Worm (Caenorhabditis elegans) whole organism, L4 larva: ENCODE measurements around the gene patr-1.

Experiments
- R02D3.7 ChIP-seq: fragments of 150-350 bp; sonication (generic microtip); optimal IDR thresholded peaks from 3 replicates; lab custom pipeline; 2014; ENCODE audit warnings: missing biosample characterization, missing genetic modification characterization
- Y105C5A.15 ChIP-seq: fragments of 200-800 bp; sonication (Bioruptor generic); IDR thresholded peaks from 2 replicates; pipeline ENCODE4 v1.3.6; 2022; ENCODE audit warnings: missing genetic modification characterization, missing compliant biosample characterization
- Y75B8A.6 ChIP-seq: fragments of 200-800 bp; sonication (Bioruptor generic); IDR thresholded peaks from 2 replicates; pipeline ENCODE4 v1.3.6; 2022; ENCODE audit warnings: missing genetic modification reagents, missing genetic modification characterization, missing compliant biosample characterization
- ZK337.2 ChIP-seq: fragments of 200-800 bp; sonication (Bioruptor generic); IDR thresholded peaks from 2 replicates; pipeline ENCODE4 v1.3.6; 2022; ENCODE audit warnings: missing genetic modification reagents, missing genetic modification characterization, missing compliant biosample characterization
- aly-2 ChIP-seq: sonication (generic microtip); optimal IDR thresholded peaks from 2 replicates; lab custom pipeline; 2018; ENCODE audit warnings: missing biosample characterization, missing genetic modification characterization
- ama-1 ChIP-seq: fragments of 150-350 bp; optimal IDR thresholded peaks from 2 replicates; lab custom pipeline; 2014; ENCODE audit warnings: inconsistent platforms, mixed read lengths
- ceh-20 ChIP-seq: fragments of 200-800 bp; sonication (Bioruptor generic); IDR thresholded peaks from 2 replicates; pipeline ENCODE4 v1.3.6; 2022; ENCODE audit warnings: missing genetic modification reagents, missing genetic modification characterization, missing compliant biosample characterization
- ceh-28 ChIP-seq: fragments of 150-350 bp; optimal IDR thresholded peaks from 2 replicates; lab custom pipeline; 2014; ENCODE audit warnings: missing biosample characterization, missing genetic modification reagents, missing genetic modification characterization
- ceh-44 ChIP-seq: fragments of 200-800 bp; sonication (Bioruptor generic); IDR thresholded peaks from 2 replicates; pipeline ENCODE4 v1.3.6; 2022; ENCODE audit warnings: missing genetic modification reagents, missing genetic modification characterization, missing compliant biosample characterization
- ceh-62 ChIP-seq: sonication (generic microtip); optimal IDR thresholded peaks from 2 replicates; lab custom pipeline; 2017; ENCODE audit warnings: missing biosample characterization, missing genetic modification characterization
- ceh-82 ChIP-seq: sonication (generic microtip); optimal IDR thresholded peaks from 2 replicates; lab custom pipeline; 2017; ENCODE audit warnings: missing biosample characterization, missing genetic modification characterization
- daf-12 ChIP-seq: fragments of 150-350 bp; optimal IDR thresholded peaks from 2 replicates; lab custom pipeline; 2014; ENCODE audit warnings: missing biosample characterization, missing genetic modification reagents, missing genetic modification characterization
- daf-19 ChIP-seq: fragments of 200-800 bp; sonication (Bioruptor generic); conservative IDR thresholded peaks from 2 replicates; pipeline ENCODE4 v1.3.6; 2022; ENCODE audit warnings: missing genetic modification characterization, missing compliant biosample characterization
- dmd-8 ChIP-seq: fragments of 200-800 bp; sonication (Bioruptor generic); IDR thresholded peaks from 2 replicates; pipeline ENCODE4 v1.3.6; 2022; ENCODE audit warnings: missing genetic modification characterization, missing compliant biosample characterization
- dmd-9 ChIP-seq: fragments of 200-800 bp; sonication (Bioruptor generic); IDR thresholded peaks from 2 replicates; pipeline ENCODE4 v1.3.6; 2022; ENCODE audit warnings: missing genetic modification reagents, missing genetic modification characterization, missing compliant biosample characterization
- dve-1 ChIP-seq: sonication (generic microtip); optimal IDR thresholded peaks from 2 replicates; lab custom pipeline; 2017; ENCODE audit warnings: antibody characterized with exemption, mild to moderate bottlenecking, missing genetic modification characterization, missing compliant biosample characterization; ENCODE audit not compliant: insufficient read depth
- egl-27 ChIP-seq: sonication (generic microtip); optimal IDR thresholded peaks from 3 replicates; lab custom pipeline; 2017; ENCODE audit warnings: missing biosample characterization, missing genetic modification reagents, missing genetic modification characterization
- egl-43 ChIP-seq: fragments of 200-800 bp; sonication (Bioruptor generic); IDR thresholded peaks from 2 replicates; pipeline ENCODE4 v1.3.6; 2022; ENCODE audit warnings: missing genetic modification reagents, missing genetic modification characterization, missing compliant biosample characterization
- fos-1 ChIP-seq: fragments of 150-350 bp; optimal IDR thresholded peaks from 2 replicates; lab custom pipeline; 2014; ENCODE audit warnings: missing biosample characterization, missing genetic modification characterization
- hif-1 ChIP-seq, 2 experiments: sonication (generic microtip); optimal IDR thresholded peaks; 2 replicates each; lab custom pipeline; 2016 to 2017; ENCODE audit warnings: missing compliant biosample characterization in 2 of 2, missing genetic modification characterization in 2 of 2, missing genetic modification reagents in 2 of 2, missing genotype in 2 of 2, mild to moderate bottlenecking in 1 of 2
- hlh-30 ChIP-seq: sonication (generic microtip); optimal IDR thresholded peaks from 2 replicates; lab custom pipeline; 2017; ENCODE audit warnings: antibody characterized with exemption, mild to moderate bottlenecking, missing genetic modification characterization, missing compliant biosample characterization; ENCODE audit not compliant: insufficient read depth
- hmg-1.1 ChIP-seq: fragments of 200-800 bp; sonication (Bioruptor generic); IDR thresholded peaks from 2 replicates; pipeline ENCODE4 v1.3.6; 2022; ENCODE audit warnings: missing genetic modification reagents, missing genetic modification characterization, missing compliant biosample characterization
- jun-1 ChIP-seq: fragments of 150-350 bp; optimal IDR thresholded peaks from 2 replicates; lab custom pipeline; 2014; ENCODE audit warnings: missing biosample characterization, missing genetic modification reagents, missing genetic modification characterization
- lin-13 ChIP-seq: fragments of 150-350 bp; optimal IDR thresholded peaks from 2 replicates; lab custom pipeline; 2014; ENCODE audit warnings: missing biosample characterization, missing genetic modification reagents, missing genetic modification characterization
- lin-15B ChIP-seq: fragments of 150-350 bp; sonication (generic microtip); optimal IDR thresholded peaks from 3 replicates; lab custom pipeline; 2014; ENCODE audit warnings: missing biosample characterization, missing genetic modification characterization
- lir-3 ChIP-seq: sonication (generic microtip); optimal IDR thresholded peaks from 2 replicates; lab custom pipeline; 2016; ENCODE audit warnings: mild to moderate bottlenecking, missing genetic modification characterization, missing compliant biosample characterization
- madf-5 ChIP-seq, 2 experiments: fragments of 200-800 bp; sonication (Bioruptor generic); IDR thresholded peaks; 2 replicates each; pipeline ENCODE4 v1.3.6; 2022; ENCODE audit warnings: missing compliant biosample characterization in 2 of 2, missing genetic modification characterization in 2 of 2
- mes-2 ChIP-seq: sonication (generic microtip); optimal IDR thresholded peaks from 2 replicates; lab custom pipeline; 2016; ENCODE audit warnings: missing genotype, mild to moderate bottlenecking, missing genetic modification characterization, missing compliant biosample characterization; ENCODE audit not compliant: poor library complexity, severe bottlenecking
- mxl-2 ChIP-seq: fragments of 200-800 bp; sonication (Bioruptor generic); conservative IDR thresholded peaks from 2 replicates; pipeline ENCODE4 v1.3.6; 2022; ENCODE audit warnings: missing genetic modification reagents, missing genetic modification characterization, missing compliant biosample characterization
- mxl-3 ChIP-seq: fragments of 200-800 bp; sonication (Bioruptor generic); optimal IDR thresholded peaks from 2 replicates; lab custom pipeline; 2018; ENCODE audit warnings: mild to moderate bottlenecking, missing genetic modification characterization, missing compliant biosample characterization
- nhr-10 ChIP-seq: fragments of 150-350 bp; optimal IDR thresholded peaks from 2 replicates; lab custom pipeline; 2014; ENCODE audit warnings: missing biosample characterization, missing genetic modification characterization
- nhr-102 ChIP-seq: sonication (generic microtip); optimal IDR thresholded peaks from 2 replicates; lab custom pipeline; 2016; ENCODE audit warnings: mild to moderate bottlenecking, missing genetic modification characterization, moderate library complexity, missing compliant biosample characterization
- nhr-11 ChIP-seq: fragments of 150-350 bp; optimal IDR thresholded peaks from 2 replicates; lab custom pipeline; 2014; ENCODE audit warnings: missing biosample characterization, missing genetic modification characterization
- nhr-111 ChIP-seq: fragments of 200-800 bp; sonication (Bioruptor generic); optimal IDR thresholded peaks from 2 replicates; lab custom pipeline; 2018; ENCODE audit warnings: mild to moderate bottlenecking, missing genetic modification characterization, missing compliant biosample characterization
- nhr-237 ChIP-seq: sonication (generic microtip); optimal IDR thresholded peaks from 2 replicates; lab custom pipeline; 2017; ENCODE audit warnings: missing biosample characterization, missing genetic modification characterization
- nhr-25 ChIP-seq: sonication (generic microtip); optimal IDR thresholded peaks from 2 replicates; lab custom pipeline; 2017; ENCODE audit warnings: missing genetic modification characterization, mild to moderate bottlenecking, missing compliant biosample characterization, antibody characterized with exemption, moderate library complexity, borderline replicate concordance; ENCODE audit not compliant: insufficient read depth
- nhr-28 ChIP-seq: fragments of 150-350 bp; optimal IDR thresholded peaks from 2 replicates; lab custom pipeline; 2014; ENCODE audit warnings: missing biosample characterization, missing genetic modification characterization
- nhr-41 ChIP-seq: fragments of 200-800 bp; sonication (Bioruptor generic); IDR thresholded peaks from 2 replicates; pipeline ENCODE4 v1.3.6; 2022; ENCODE audit warnings: missing genetic modification reagents, missing genetic modification characterization, missing compliant biosample characterization
- nhr-48 ChIP-seq: sonication (generic microtip); optimal IDR thresholded peaks from 2 replicates; lab custom pipeline; 2016; ENCODE audit warnings: mild to moderate bottlenecking, missing genetic modification characterization, missing compliant biosample characterization
- nhr-77 ChIP-seq: fragments of 150-350 bp; optimal IDR thresholded peaks from 2 replicates; lab custom pipeline; 2014; ENCODE audit warnings: missing biosample characterization, missing genetic modification characterization
- rbr-2 ChIP-seq: sonication (generic microtip); optimal IDR thresholded peaks from 2 replicates; lab custom pipeline; 2016; ENCODE audit warnings: missing genotype, missing genetic modification characterization, missing compliant biosample characterization
- saeg-2 ChIP-seq: fragments of 200-800 bp; sonication (Bioruptor generic); IDR thresholded peaks from 2 replicates; pipeline ENCODE4 v1.3.6; 2022; ENCODE audit warnings: missing genetic modification reagents, missing genetic modification characterization, missing compliant biosample characterization
- sdz-12 ChIP-seq: fragments of 200-800 bp; sonication (Bioruptor generic); optimal IDR thresholded peaks from 2 replicates; lab custom pipeline; 2018; ENCODE audit warnings: mild to moderate bottlenecking, missing genetic modification characterization, missing compliant biosample characterization
- snpc-1.2 ChIP-seq: fragments of 200-800 bp; sonication (Bioruptor generic); IDR thresholded peaks from 2 replicates; pipeline ENCODE4 v1.3.6; 2022; ENCODE audit warnings: missing genetic modification reagents, missing genetic modification characterization, missing compliant biosample characterization
- spr-1 ChIP-seq: sonication (generic microtip); optimal IDR thresholded peaks from 2 replicates; lab custom pipeline; 2016; ENCODE audit warnings: mild to moderate bottlenecking, missing genetic modification characterization, missing compliant biosample characterization
- spr-3 ChIP-seq: fragments of 200-800 bp; sonication (Bioruptor generic); optimal IDR thresholded peaks from 2 replicates; lab custom pipeline; 2018; ENCODE audit warnings: mild to moderate bottlenecking, missing genetic modification characterization, missing compliant biosample characterization
- tag-97 ChIP-seq: fragments of 200-800 bp; sonication (Bioruptor generic); IDR thresholded peaks from 2 replicates; pipeline ENCODE4 v1.3.6; 2022; ENCODE audit warnings: missing genetic modification characterization, missing compliant biosample characterization
- unc-62 ChIP-seq, 3 experiments: fragments of 150-350 bp in 1 of 3; sonication (generic microtip); optimal IDR thresholded peaks in 2 of 3; peaks in 1 of 3; 1 replicate in 1 of 3; 2 replicates in 2 of 3; lab custom pipeline; 2014 to 2017; ENCODE audit warnings: missing biosample characterization in 3 of 3, missing genetic modification characterization in 3 of 3, missing genetic modification reagents in 3 of 3, missing genotype in 1 of 3
- zag-1 ChIP-seq: fragments of 150-350 bp; optimal IDR thresholded peaks from 2 replicates; lab custom pipeline; 2014; ENCODE audit warnings: missing biosample characterization, missing genetic modification characterization
- zfp-3 ChIP-seq: fragments of 200-800 bp; sonication (Bioruptor generic); conservative IDR thresholded peaks from 2 replicates; pipeline ENCODE4 v1.3.6; 2022; ENCODE audit warnings: missing genetic modification reagents, missing genetic modification characterization, missing compliant biosample characterization
- zip-2 ChIP-seq: fragments of 150-350 bp; optimal IDR thresholded peaks from 2 replicates; lab custom pipeline; 2014; ENCODE audit warnings: missing biosample characterization, missing genetic modification characterization

patr-1 gene

DNA sequence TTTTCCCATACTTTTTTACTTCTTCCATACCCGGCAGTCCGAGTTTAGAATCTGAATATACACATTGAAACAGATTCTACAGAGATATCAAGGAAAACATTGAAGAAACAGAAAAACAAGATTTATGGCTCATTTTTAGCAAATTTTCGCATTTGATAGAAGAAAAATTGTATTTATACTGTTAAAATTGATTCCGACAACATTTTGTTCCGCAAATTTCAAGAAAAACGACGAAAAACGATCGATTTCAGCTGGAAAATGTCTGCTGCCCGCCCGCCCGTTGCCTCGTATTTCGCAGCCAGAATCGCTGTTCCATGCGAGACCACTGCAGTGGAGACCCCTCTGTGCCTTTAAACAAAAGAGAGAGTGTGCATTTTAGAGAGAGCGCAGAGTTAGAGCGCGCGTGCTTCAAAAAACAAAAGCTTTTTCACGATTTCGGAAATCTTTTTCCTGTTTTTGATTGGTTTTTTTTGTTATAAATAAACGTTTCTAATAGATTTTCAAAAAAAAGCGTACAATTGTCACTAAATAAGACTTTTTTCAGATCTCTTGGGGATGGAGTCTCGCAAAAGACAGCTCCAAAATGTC, at the start of gene patr-1, which contains the start of gene dna-2:
Gene patr-1 (minus strand): TSS at position 51 of the 588 bp plus-strand sequence.
Gene dna-2 (plus strand): TSS at position 538 of the 588 bp plus-strand sequence.
- TF ChIP-seq nhr-41: no peak
- TF ChIP-seq ZK337.2 (GFP tag; lab: Robert Waterston, UW): no peak
- no peak for TF ChIP-seq sdz-12 (GFP tag; lab: Kevin White, UChicago)
- TF ChIP-seq nhr-25 (tag; lab: Kevin White, UChicago): no peak
- TF ChIP-seq zip-2: no peak
- no peak for TF ChIP-seq spr-3
- TF ChIP-seq tag-97 (GFP tag; lab: Robert Waterston, UW): no peak
- peak; percentile 31 for TF ChIP-seq lin-13
- no peak for TF ChIP-seq Y75B8A.6 (GFP tag; lab: Robert Waterston, UW)
- TF ChIP-seq fos-1 (tag; lab: Kevin White, UChicago): no peak
- no peak for TF ChIP-seq ceh-62 (tag; lab: Kevin White, UChicago)
- TF ChIP-seq hlh-30 (tag; lab: Kevin White, UChicago): peak; percentile 64
- no peak for TF ChIP-seq ceh-28 (tag; lab: Kevin White, UChicago)
- no peak for TF ChIP-seq mxl-3 (GFP tag; lab: Kevin White, UChicago)
- no peak for TF ChIP-seq snpc-1.2 (GFP tag; lab: Robert Waterston, UW)
- TF ChIP-seq lir-3: no peak
- TF ChIP-seq lin-15B (tag; lab: Kevin White, UChicago): no peak
- TF ChIP-seq R02D3.7: no peak
- no peak for TF ChIP-seq ceh-82 (tag; lab: Kevin White, UChicago)
- TF ChIP-seq unc-62 (GFP tag; optimal IDR thresholded peaks at IDR 0.05 in 1 of 2; lab: Kevin White, UChicago): peak in 1 of 2 experiments; percentile 59
- no peak for TF ChIP-seq unc-62 (tag; optimal IDR thresholded peaks at IDR 0.05; lab: Kevin White, UChicago)
- TF ChIP-seq jun-1 (tag; lab: Kevin White, UChicago): no peak
- no peak for TF ChIP-seq mxl-2
- no peak for TF ChIP-seq zag-1
- TF ChIP-seq daf-12 (tag; lab: Kevin White, UChicago): no peak
- no peak for TF ChIP-seq Y105C5A.15 (GFP tag; lab: Robert Waterston, UW)
- peak in 1 of 2 experiments; percentile 32 for TF ChIP-seq hif-1 (tag; optimal IDR thresholded peaks at IDR 0.05; lab: Kevin White, UChicago)
- TF ChIP-seq zfp-3: 0 out of 2 replicates have a peak, but pooled peaks have one; percentile 30
- no peak for TF ChIP-seq egl-27
- peak; percentile 67 for TF ChIP-seq ama-1 (lab: Kevin White, UChicago)
- no peak for TF ChIP-seq dmd-9
- no peak for TF ChIP-seq daf-19 (GFP tag; lab: Robert Waterston, UW)
- TF ChIP-seq nhr-102: no peak
- TF ChIP-seq nhr-48 (tag; lab: Kevin White, UChicago): no peak
- TF ChIP-seq rbr-2: no peak
- no peak for TF ChIP-seq nhr-10
- TF ChIP-seq spr-1: no peak
- TF ChIP-seq mes-2 (tag; lab: Kevin White, UChicago): peak; percentile 74
- no peak for TF ChIP-seq madf-5 (GFP tag; IDR thresholded peaks at IDR 0.05; lab: Robert Waterston, UW)
- TF ChIP-seq nhr-111 (GFP tag; lab: Kevin White, UChicago): no peak
- TF ChIP-seq egl-43 (GFP tag; lab: Robert Waterston, UW): no peak
- peak; percentile 30 for TF ChIP-seq nhr-11 (tag; lab: Kevin White, UChicago)
- TF ChIP-seq saeg-2 (GFP tag; lab: Robert Waterston, UW): no peak
- peak; percentile 64; the same call in 1 of the 2 replicates for TF ChIP-seq hmg-1.1 (GFP tag; lab: Robert Waterston, UW)
- 0 out of 2 replicates have a peak, but pooled peaks have one; percentile 59 for TF ChIP-seq ceh-44 (GFP tag; lab: Robert Waterston, UW)
- TF ChIP-seq dve-1 (tag; lab: Kevin White, UChicago): peak; percentile 37
- TF ChIP-seq nhr-77 (tag; lab: Kevin White, UChicago): no peak
- no peak for TF ChIP-seq ceh-20 (GFP tag; lab: Robert Waterston, UW)
- no peak for TF ChIP-seq dmd-8 (GFP tag; lab: Robert Waterston, UW)
- TF ChIP-seq nhr-28 (tag; lab: Kevin White, UChicago): peak; percentile 28
- TF ChIP-seq aly-2: no peak
- TF ChIP-seq nhr-237 (tag; lab: Kevin White, UChicago): no peak
